Fruit fly (Drosophila melanogaster): ENCODE data around the gene swm.

The swm gene

dm6 chr2L:19444734-19445140, 48.3 kb upstream of the swm start, which contains the start of gene Hs2st:
Hs2st (minus strand) TSS chr2L:19444750.
- TF ChIP-seq CG4707 (GFP tag; optimal IDR thresholded peaks at IDR 0.05) (peak; percentile 24), CG12219 (GFP tag; optimal IDR thresholded peaks at IDR 0.05) (peak; percentile 67), CG8478 (optimal IDR thresholded peaks at IDR 0.05) (no peak), prd (optimal IDR thresholded peaks at IDR 0.05) (no peak), prd (GFP tag; IDR thresholded peaks at IDR 0.05) (peak; percentile 97), Dip2 (GFP tag; IDR thresholded peaks at IDR 0.05) (peak; percentile 39; the same call in 1 of the 2 replicates), CG10267 (tag; optimal IDR thresholded peaks at IDR 0.05) (peak; percentile 99), Hey (tag; optimal IDR thresholded peaks at IDR 0.05) (peak; percentile 77), mld (GFP tag; IDR thresholded peaks at IDR 0.05; ENCODE audit: partially characterized antibody) (no peak), CG14710 (tag; optimal IDR thresholded peaks at IDR 0.05) (peak; percentile 93), gsb-n (tag; optimal IDR thresholded peaks at IDR 0.05) (no peak), phol (tag; optimal IDR thresholded peaks at IDR 0.05) (peak; percentile 94), ken (GFP tag; IDR thresholded peaks at IDR 0.05) (peak; percentile 95), hb (GFP tag; IDR thresholded peaks at IDR 0.05; ENCODE audit: partially characterized antibody) (no peak), ab (GFP tag; optimal IDR thresholded peaks at IDR 0.05) (peak; percentile 92), grn (GFP tag; optimal IDR thresholded peaks at IDR 0.05) (no peak), pan (optimal IDR thresholded peaks at IDR 0.05) (no peak), pan (GFP tag; optimal IDR thresholded peaks at IDR 0.05 in 1 of 2, IDR thresholded peaks at IDR 0.05 in 1 of 2) (peak in 1 of 2 experiments; percentile 93), nerfin-2 (GFP tag; IDR thresholded peaks at IDR 0.05; ENCODE audit: partially characterized antibody) (no peak), Pdp1 (GFP tag; optimal IDR thresholded peaks at IDR 0.05) (peak; percentile 93 to 97), so (GFP tag; IDR thresholded peaks at IDR 0.05) (peak; percentile 89; the same call in 1 of the 3 replicates), crc (GFP tag; optimal IDR thresholded peaks at IDR 0.05) (peak; percentile 85), psq (GFP tag; optimal IDR thresholded peaks at IDR 0.05) (peak; percentile 83), Fer3 (tag; optimal IDR thresholded peaks at IDR 0.05) (peak; percentile 88), CG3065 (GFP tag; optimal IDR thresholded peaks at IDR 0.05) (peak; percentile 85), nom (GFP tag; optimal IDR thresholded peaks at IDR 0.05) (peak; percentile 80), CG2678 (tag; optimal IDR thresholded peaks at IDR 0.05) (peak; percentile 90), CG4282 (GFP tag; optimal IDR thresholded peaks at IDR 0.05) (peak; percentile 88), sc (optimal IDR thresholded peaks at IDR 0.05) (no peak), sc (GFP tag; optimal IDR thresholded peaks at IDR 0.05) (peak; percentile 81), CG9876 (GFP tag; optimal IDR thresholded peaks at IDR 0.05) (peak; percentile 93), lola (GFP tag; optimal IDR thresholded peaks at IDR 0.05) (peak in 1 of 3 experiments; percentile 88), CG2875 (GFP tag; optimal IDR thresholded peaks at IDR 0.05) (peak; percentile 81), CG12104 (GFP tag; optimal IDR thresholded peaks at IDR 0.05) (peak; percentile 85), Antp (GFP tag; optimal IDR thresholded peaks at IDR 0.05) (peak; percentile 96), CG4617 (GFP tag; optimal IDR thresholded peaks at IDR 0.05; ENCODE audit: borderline replicate concordance) (peak; percentile 96), Side (GFP tag; optimal IDR thresholded peaks at IDR 0.05) (peak; percentile 91), Chrac-16 (GFP tag; optimal IDR thresholded peaks at IDR 0.05) (peak; percentile 97), stc (GFP tag; IDR thresholded peaks at IDR 0.05) (peak; percentile 81), CHES-1-like (GFP tag; optimal IDR thresholded peaks at IDR 0.05) (peak; percentile 97), Gug (GFP tag; IDR thresholded peaks at IDR 0.05) (peak; percentile 93), CG11695 (GFP tag; IDR thresholded peaks at IDR 0.05) (peak; percentile 82), MTF-1 (GFP tag; optimal IDR thresholded peaks at IDR 0.05; ENCODE audit: borderline replicate concordance) (peak; percentile 42), CG17359 (tag; optimal IDR thresholded peaks at IDR 0.05) (peak; percentile 85), CG10654 (GFP tag; optimal IDR thresholded peaks at IDR 0.05) (peak; percentile 94), onecut (GFP tag; IDR thresholded peaks at IDR 0.05) (peak; percentile 64; the same call in 1 of the 2 replicates), Abd-B (GFP tag; optimal IDR thresholded peaks at IDR 0.05) (peak; percentile 94), lmd (GFP tag; IDR thresholded peaks at IDR 0.05) (peak; percentile 96), NC2β (GFP tag; optimal IDR thresholded peaks at IDR 0.05) (peak; percentile 91), sr (GFP tag; IDR thresholded peaks at IDR 0.05) (peak; percentile 46; the same call in 1 of the 3 replicates), Optix (GFP tag; IDR thresholded peaks at IDR 0.05) (peak; percentile 90)

Data from whole organism, embryonic.